Worm (Caenorhabditis elegans) whole organism, L1 larva: ENCODE data around the gene F59B10.6.
A peak's percentile ranks its signal among the peaks of the same experiment; 100 is the strongest.

Source experiments
- ceh-82 ChIP-seq, 3 experiments: fragments of 150-350 bp in 1 of 3; sonication (generic microtip) in 2 of 3; optimal IDR thresholded peaks; 2 replicates each; lab custom pipeline; 2014 to 2017; ENCODE audit warnings: missing biosample characterization in 3 of 3, missing genetic modification characterization in 3 of 3
- nhr-90 ChIP-seq: sonication (generic microtip); optimal IDR thresholded peaks from 2 replicates; lab custom pipeline; 2016; ENCODE audit warnings: mild to moderate bottlenecking, missing genetic modification characterization, missing compliant biosample characterization; ENCODE audit not compliant: poor library complexity

DNA sequence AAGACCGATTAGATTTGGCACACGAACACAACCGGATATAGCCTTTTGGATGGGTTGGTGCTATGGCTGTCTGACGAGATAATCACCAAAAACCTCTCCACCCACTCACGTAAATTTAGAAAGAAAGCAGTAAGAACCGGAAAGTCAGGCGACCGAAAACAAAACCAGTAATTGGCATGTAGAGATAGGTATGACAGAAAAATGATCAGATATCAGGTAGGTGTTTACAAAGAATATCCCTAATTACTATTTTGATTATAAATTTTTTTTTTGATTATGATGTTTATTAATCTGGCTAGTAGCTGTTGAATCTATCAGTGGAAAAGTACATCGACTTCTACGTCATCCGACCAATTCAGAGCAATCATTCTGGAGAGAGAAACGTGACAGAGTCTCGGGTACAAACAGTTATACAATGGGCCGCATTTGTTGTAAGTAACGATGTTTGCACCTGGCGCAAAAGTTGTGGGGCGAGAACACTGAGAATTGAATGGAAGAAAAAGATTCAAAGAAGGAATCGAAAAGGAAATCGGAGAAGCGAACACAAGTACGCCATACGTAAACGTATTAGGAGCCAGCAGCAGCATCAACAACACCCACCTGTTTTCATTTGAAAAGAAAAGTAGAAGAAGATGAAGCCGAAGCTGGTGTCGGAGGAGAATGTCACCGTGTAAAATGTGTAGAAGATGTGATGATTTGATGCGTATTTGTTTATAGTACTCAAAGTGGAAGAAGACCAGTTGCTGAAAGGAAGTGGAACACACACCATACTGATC lies 26.8 kb upstream of the F59B10.6 start:
- TF ChIP-seq nhr-90 (tag; lab: Kevin White, UChicago) (peak; percentile 47), ceh-82 (tag; optimal IDR thresholded peaks at IDR 0.05; lab: Kevin White, UChicago) (no peak)
